Worm (Caenorhabditis elegans) whole organism, L4 larva: ENCODE results near the gene C04E12.5.
A peak's percentile ranks its signal among the peaks of the same experiment; 100 is the strongest.

ENCODE experiments used
- D1046.2 ChIP-seq: fragments of 200-800 bp; sonication (Bioruptor generic); IDR thresholded peaks from 2 replicates; pipeline ENCODE4 v1.3.6; 2022; ENCODE audit warnings: missing genetic modification characterization, missing compliant biosample characterization
- F37D6.2 ChIP-seq: sonication (generic microtip); optimal IDR thresholded peaks from 2 replicates; lab custom pipeline; 2016; ENCODE audit warnings: mild to moderate bottlenecking, missing genetic modification characterization, missing compliant biosample characterization
- T20F7.1 ChIP-seq: fragments of 200-800 bp; sonication (Bioruptor generic); optimal IDR thresholded peaks from 2 replicates; lab custom pipeline; 2018; ENCODE audit warnings: mild to moderate bottlenecking, missing genetic modification characterization, missing compliant biosample characterization
- Y48G9A.11 ChIP-seq: fragments of 200-800 bp; sonication (Bioruptor generic); IDR thresholded peaks from 2 replicates; pipeline ENCODE4 v1.3.6; 2022; ENCODE audit warnings: missing genetic modification reagents, missing genetic modification characterization, missing compliant biosample characterization
- Y5F2A.4 ChIP-seq: fragments of 200-800 bp; sonication (Bioruptor generic); optimal IDR thresholded peaks from 2 replicates; lab custom pipeline; 2018; ENCODE audit warnings: mild to moderate bottlenecking, missing genetic modification characterization, missing compliant biosample characterization
- ZK337.2 ChIP-seq: fragments of 200-800 bp; sonication (Bioruptor generic); IDR thresholded peaks from 2 replicates; pipeline ENCODE4 v1.3.6; 2022; ENCODE audit warnings: missing genetic modification reagents, missing genetic modification characterization, missing compliant biosample characterization
- aly-2 ChIP-seq: sonication (generic microtip); optimal IDR thresholded peaks from 2 replicates; lab custom pipeline; 2018; ENCODE audit warnings: missing biosample characterization, missing genetic modification characterization
- ceh-82 ChIP-seq: sonication (generic microtip); optimal IDR thresholded peaks from 2 replicates; lab custom pipeline; 2017; ENCODE audit warnings: missing biosample characterization, missing genetic modification characterization
- ces-1 ChIP-seq: fragments of 150-350 bp; sonication (generic microtip); optimal IDR thresholded peaks from 4 replicates; lab custom pipeline; 2014; ENCODE audit warnings: missing biosample characterization, missing genetic modification reagents, missing genetic modification characterization
- daf-16 ChIP-seq, 3 experiments: sonication (generic microtip); optimal IDR thresholded peaks; 2 replicates each; lab custom pipeline; 2016 to 2017; ENCODE audit warnings: missing genetic modification characterization in 3 of 3, missing genetic modification reagents in 3 of 3, mild to moderate bottlenecking in 2 of 3, missing compliant biosample characterization in 2 of 3, missing biosample characterization in 1 of 3, moderate library complexity in 1 of 3
- daf-19 ChIP-seq: fragments of 200-800 bp; sonication (Bioruptor generic); conservative IDR thresholded peaks from 2 replicates; pipeline ENCODE4 v1.3.6; 2022; ENCODE audit warnings: missing genetic modification characterization, missing compliant biosample characterization
- daf-8 ChIP-seq: fragments of 200-800 bp; sonication (Bioruptor generic); IDR thresholded peaks from 2 replicates; pipeline ENCODE4 v1.3.6; 2022; ENCODE audit warnings: missing genetic modification characterization, missing compliant biosample characterization
- dmd-6 ChIP-seq: fragments of 200-800 bp; sonication (Bioruptor generic); IDR thresholded peaks from 2 replicates; pipeline ENCODE4 v1.3.6; 2022; ENCODE audit warnings: missing genetic modification reagents, missing genetic modification characterization, missing compliant biosample characterization
- dmd-8 ChIP-seq: fragments of 200-800 bp; sonication (Bioruptor generic); IDR thresholded peaks from 2 replicates; pipeline ENCODE4 v1.3.6; 2022; ENCODE audit warnings: missing genetic modification characterization, missing compliant biosample characterization
- dmd-9 ChIP-seq: fragments of 200-800 bp; sonication (Bioruptor generic); IDR thresholded peaks from 2 replicates; pipeline ENCODE4 v1.3.6; 2022; ENCODE audit warnings: missing genetic modification reagents, missing genetic modification characterization, missing compliant biosample characterization
- duxl-1 ChIP-seq: sonication (generic microtip); optimal IDR thresholded peaks from 2 replicates; lab custom pipeline; 2016; ENCODE audit warnings: mild to moderate bottlenecking, missing genetic modification characterization, moderate library complexity, missing compliant biosample characterization; ENCODE audit not compliant: poor library complexity
- egl-27 ChIP-seq: sonication (generic microtip); optimal IDR thresholded peaks from 3 replicates; lab custom pipeline; 2017; ENCODE audit warnings: missing biosample characterization, missing genetic modification reagents, missing genetic modification characterization
- fkh-10 ChIP-seq: fragments of 150-350 bp; optimal IDR thresholded peaks from 2 replicates; lab custom pipeline; 2014; ENCODE audit warnings: missing biosample characterization, missing genetic modification reagents, missing genetic modification characterization
- gei-8 ChIP-seq: fragments of 200-800 bp; sonication (Bioruptor generic); optimal IDR thresholded peaks from 2 replicates; lab custom pipeline; 2018; ENCODE audit warnings: mild to moderate bottlenecking, missing genetic modification characterization, missing compliant biosample characterization
- hlh-11 ChIP-seq: fragments of 200-800 bp; sonication (Bioruptor generic); optimal IDR thresholded peaks from 2 replicates; lab custom pipeline; 2018; ENCODE audit warnings: mild to moderate bottlenecking, missing genetic modification characterization, missing compliant biosample characterization
- hlh-30 ChIP-seq: sonication (generic microtip); optimal IDR thresholded peaks from 2 replicates; lab custom pipeline; 2017; ENCODE audit warnings: antibody characterized with exemption, mild to moderate bottlenecking, missing genetic modification characterization, missing compliant biosample characterization; ENCODE audit not compliant: insufficient read depth
- hmg-1.1 ChIP-seq: fragments of 200-800 bp; sonication (Bioruptor generic); IDR thresholded peaks from 2 replicates; pipeline ENCODE4 v1.3.6; 2022; ENCODE audit warnings: missing genetic modification reagents, missing genetic modification characterization, missing compliant biosample characterization
- jun-1 ChIP-seq: fragments of 150-350 bp; optimal IDR thresholded peaks from 2 replicates; lab custom pipeline; 2014; ENCODE audit warnings: missing biosample characterization, missing genetic modification reagents, missing genetic modification characterization
- lim-7 ChIP-seq: fragments of 200-800 bp; sonication (Bioruptor generic); IDR thresholded peaks from 2 replicates; pipeline ENCODE4 v1.3.6; 2022; ENCODE audit warnings: missing genetic modification characterization, missing compliant biosample characterization
- lin-1 ChIP-seq: fragments of 200-800 bp; sonication (Bioruptor generic); IDR thresholded peaks from 2 replicates; pipeline ENCODE4 v1.3.6; 2022; ENCODE audit warnings: missing genetic modification reagents, missing genetic modification characterization, missing compliant biosample characterization
- lin-29 ChIP-seq: fragments of 200-800 bp; sonication (Bioruptor generic); IDR thresholded peaks from 2 replicates; pipeline ENCODE4 v1.3.6; 2022; ENCODE audit warnings: missing genetic modification reagents, missing genetic modification characterization, missing compliant biosample characterization
- lsy-2 ChIP-seq, 2 experiments: fragments of 150-350 bp in 1 of 2; sonication (generic microtip) in 1 of 2; optimal IDR thresholded peaks; 2 replicates each; lab custom pipeline; 2014 to 2017; ENCODE audit warnings: missing biosample characterization in 2 of 2, missing genetic modification characterization in 2 of 2
- madf-9 ChIP-seq: fragments of 200-800 bp; sonication (Bioruptor generic); conservative IDR thresholded peaks from 2 replicates; pipeline ENCODE4 v1.3.6; 2022; ENCODE audit warnings: missing genetic modification reagents, missing genetic modification characterization, missing compliant biosample characterization
- mdl-1 ChIP-seq, 2 experiments: fragments of 150-350 bp in 1 of 2; sonication (generic microtip) in 1 of 2; optimal IDR thresholded peaks; 2 replicates each; lab custom pipeline; 2014 to 2017; ENCODE audit warnings: missing biosample characterization in 2 of 2, missing genetic modification characterization in 2 of 2
- mes-2 ChIP-seq: sonication (generic microtip); optimal IDR thresholded peaks from 2 replicates; lab custom pipeline; 2016; ENCODE audit warnings: missing genotype, mild to moderate bottlenecking, missing genetic modification characterization, missing compliant biosample characterization; ENCODE audit not compliant: poor library complexity, severe bottlenecking
- mxl-2 ChIP-seq: fragments of 200-800 bp; sonication (Bioruptor generic); conservative IDR thresholded peaks from 2 replicates; pipeline ENCODE4 v1.3.6; 2022; ENCODE audit warnings: missing genetic modification reagents, missing genetic modification characterization, missing compliant biosample characterization
- mxl-3 ChIP-seq: fragments of 200-800 bp; sonication (Bioruptor generic); optimal IDR thresholded peaks from 2 replicates; lab custom pipeline; 2018; ENCODE audit warnings: mild to moderate bottlenecking, missing genetic modification characterization, missing compliant biosample characterization
- nhr-10 ChIP-seq: fragments of 150-350 bp; optimal IDR thresholded peaks from 2 replicates; lab custom pipeline; 2014; ENCODE audit warnings: missing biosample characterization, missing genetic modification characterization
- nhr-102 ChIP-seq: sonication (generic microtip); optimal IDR thresholded peaks from 2 replicates; lab custom pipeline; 2016; ENCODE audit warnings: mild to moderate bottlenecking, missing genetic modification characterization, moderate library complexity, missing compliant biosample characterization
- nhr-11 ChIP-seq: fragments of 150-350 bp; optimal IDR thresholded peaks from 2 replicates; lab custom pipeline; 2014; ENCODE audit warnings: missing biosample characterization, missing genetic modification characterization
- nhr-25 ChIP-seq: sonication (generic microtip); optimal IDR thresholded peaks from 2 replicates; lab custom pipeline; 2017; ENCODE audit warnings: missing genetic modification characterization, mild to moderate bottlenecking, missing compliant biosample characterization, antibody characterized with exemption, moderate library complexity, borderline replicate concordance; ENCODE audit not compliant: insufficient read depth
- nhr-28 ChIP-seq: fragments of 150-350 bp; optimal IDR thresholded peaks from 2 replicates; lab custom pipeline; 2014; ENCODE audit warnings: missing biosample characterization, missing genetic modification characterization
- nhr-41 ChIP-seq: fragments of 200-800 bp; sonication (Bioruptor generic); IDR thresholded peaks from 2 replicates; pipeline ENCODE4 v1.3.6; 2022; ENCODE audit warnings: missing genetic modification reagents, missing genetic modification characterization, missing compliant biosample characterization
- nhr-48 ChIP-seq: sonication (generic microtip); optimal IDR thresholded peaks from 2 replicates; lab custom pipeline; 2016; ENCODE audit warnings: mild to moderate bottlenecking, missing genetic modification characterization, missing compliant biosample characterization
- nhr-77 ChIP-seq: fragments of 150-350 bp; optimal IDR thresholded peaks from 2 replicates; lab custom pipeline; 2014; ENCODE audit warnings: missing biosample characterization, missing genetic modification characterization
- pha-4 ChIP-seq, 2 experiments: fragments of 150-350 bp in 1 of 2; fragments of 200-800 bp in 1 of 2; sonication (Bioruptor generic) in 1 of 2; IDR thresholded peaks in 1 of 2; optimal IDR thresholded peaks in 1 of 2; 2 replicates each; pipeline versions ENCODE4 v1.3.6 to Lab custom; 2014 to 2022; ENCODE audit warnings: missing genetic modification characterization in 2 of 2, missing genetic modification reagents in 2 of 2, missing biosample characterization in 1 of 2, missing compliant biosample characterization in 1 of 2
- php-3 ChIP-seq: fragments of 200-800 bp; sonication (Bioruptor generic); IDR thresholded peaks from 2 replicates; pipeline ENCODE4 v1.3.6; 2022; ENCODE audit warnings: missing genetic modification reagents, missing genetic modification characterization, missing compliant biosample characterization
- pqm-1 ChIP-seq: sonication (generic microtip); optimal IDR thresholded peaks from 2 replicates; lab custom pipeline; 2017; ENCODE audit warnings: missing biosample characterization, missing genetic modification characterization
- set-16 ChIP-seq: fragments of 200-800 bp; sonication (Bioruptor generic); IDR thresholded peaks from 2 replicates; pipeline ENCODE4 v1.3.6; 2022; ENCODE audit warnings: missing genetic modification reagents, missing genetic modification characterization, missing compliant biosample characterization
- snpc-1.2 ChIP-seq: fragments of 200-800 bp; sonication (Bioruptor generic); IDR thresholded peaks from 2 replicates; pipeline ENCODE4 v1.3.6; 2022; ENCODE audit warnings: missing genetic modification reagents, missing genetic modification characterization, missing compliant biosample characterization
- unc-130 ChIP-seq: sonication (generic microtip); optimal IDR thresholded peaks from 2 replicates; lab custom pipeline; 2016; ENCODE audit warnings: missing genetic modification reagents, missing genetic modification characterization, missing compliant biosample characterization
- vab-7 ChIP-seq: fragments of 200-800 bp; sonication (Bioruptor generic); IDR thresholded peaks from 2 replicates; pipeline ENCODE4 v1.3.6; 2022; ENCODE audit warnings: missing genetic modification reagents, missing genetic modification characterization, missing compliant biosample characterization
- ztf-7 ChIP-seq: fragments of 150-350 bp; optimal IDR thresholded peaks from 2 replicates; lab custom pipeline; 2014; ENCODE audit warnings: missing biosample characterization, missing genetic modification characterization

C04E12.5 gene

DNA sequence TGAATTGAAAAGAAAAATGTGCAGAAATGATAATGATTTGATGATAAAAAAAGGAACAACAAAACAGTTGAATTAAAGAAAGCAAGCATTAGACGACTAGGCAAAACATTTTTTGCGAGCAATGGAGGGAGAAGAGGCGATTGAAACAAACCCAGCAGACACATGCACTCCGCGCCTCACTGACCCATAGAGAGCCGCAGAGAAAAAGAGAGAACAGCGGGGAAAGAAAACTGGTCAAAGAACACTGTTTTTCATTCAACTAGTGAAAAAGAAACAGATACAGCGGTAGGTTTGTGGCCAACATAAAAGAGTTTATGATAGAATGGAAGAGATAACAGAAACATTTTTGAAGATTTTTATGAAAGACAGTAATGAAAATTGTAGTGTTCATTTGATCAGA is 29.9 kb downstream of the C04E12.5 start:
- peak; percentile 59 for TF ChIP-seq mxl-3 (GFP tag; lab: Kevin White, UChicago)
- TF ChIP-seq nhr-77 (tag; lab: Kevin White, UChicago), result peak; percentile 54
- TF ChIP-seq dmd-6 (GFP tag; lab: Robert Waterston, UW), result peak; percentile 81
- no peak for TF ChIP-seq nhr-41 (GFP tag; lab: Robert Waterston, UW)
- TF ChIP-seq daf-16 (GFP tag; optimal IDR thresholded peaks at IDR 0.05; lab: Kevin White, UChicago), result peak in 1 of 2 experiments; percentile 36
- TF ChIP-seq daf-16 (tag; optimal IDR thresholded peaks at IDR 0.05; lab: Kevin White, UChicago), result peak; percentile 63
- peak; percentile 25; the same call in 1 of the 2 replicates for TF ChIP-seq lin-1 (GFP tag; lab: Robert Waterston, UW)
- no peak for TF ChIP-seq unc-130 (GFP tag; lab: Kevin White, UChicago)
- peak; percentile 42; the same call in 1 of the 2 replicates for TF ChIP-seq hmg-1.1
- peak; percentile 57 for TF ChIP-seq hlh-30 (tag; lab: Kevin White, UChicago)
- no peak for TF ChIP-seq vab-7 (GFP tag; lab: Robert Waterston, UW)
- peak; percentile 21 for TF ChIP-seq duxl-1
- 0 out of 2 replicates have a peak, but pooled peaks have one; percentile 42 for TF ChIP-seq php-3
- peak; percentile 82 for TF ChIP-seq hlh-11
- TF ChIP-seq nhr-28 (tag; lab: Kevin White, UChicago), result peak; percentile 90
- TF ChIP-seq madf-9 (GFP tag; lab: Robert Waterston, UW), result no peak
- TF ChIP-seq mes-2 (tag; lab: Kevin White, UChicago), result peak; percentile 40
- TF ChIP-seq mdl-1 (tag; optimal IDR thresholded peaks at IDR 0.05; lab: Kevin White, UChicago), result peak; percentile 62 to 73
- no peak for TF ChIP-seq aly-2 (tag; lab: Kevin White, UChicago)
- peak; percentile 1 for TF ChIP-seq pqm-1 (tag; lab: Kevin White, UChicago)
- no peak for TF ChIP-seq snpc-1.2 (GFP tag; lab: Robert Waterston, UW)
- no peak for TF ChIP-seq pha-4 (GFP tag; IDR thresholded peaks at IDR 0.05; lab: Robert Waterston, UW)
- TF ChIP-seq pha-4 (tag; optimal IDR thresholded peaks at IDR 0.05; lab: Kevin White, UChicago), result peak; percentile 40
- TF ChIP-seq F37D6.2 (tag; lab: Kevin White, UChicago), result no peak
- TF ChIP-seq nhr-48, result peak; percentile 82
- no peak for TF ChIP-seq lsy-2 (tag; optimal IDR thresholded peaks at IDR 0.05; lab: Kevin White, UChicago)

DNA sequence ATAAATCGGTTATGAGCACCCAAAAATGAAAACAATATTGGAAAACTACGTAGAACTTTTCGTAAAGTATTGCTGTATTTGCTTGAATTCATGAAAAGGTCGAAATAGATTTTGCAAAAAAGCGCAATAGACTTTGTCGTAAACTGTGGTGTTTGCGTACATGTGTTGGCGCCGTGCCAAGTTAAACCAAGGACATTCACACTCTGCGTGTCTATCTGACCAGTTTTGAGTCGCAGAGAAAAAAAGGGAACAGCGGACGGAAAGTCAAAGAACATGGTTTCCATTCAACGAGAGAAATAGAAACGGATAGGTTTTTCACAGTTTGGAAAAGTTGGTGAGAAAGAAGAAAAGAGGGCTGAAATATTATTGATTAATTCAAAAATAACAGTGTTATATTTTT is 32.6 kb downstream of the C04E12.5 start:
- TF ChIP-seq ZK337.2 (GFP tag; lab: Robert Waterston, UW) (no peak), D1046.2 (GFP tag; lab: Robert Waterston, UW) (no peak), nhr-102 (no peak), Y5F2A.4 (GFP tag; lab: Kevin White, UChicago) (no peak), daf-8 (GFP tag; lab: Robert Waterston, UW) (no peak), nhr-11 (peak; percentile 83), nhr-10 (tag; lab: Kevin White, UChicago) (peak; percentile 12), snpc-1.2 (GFP tag; lab: Robert Waterston, UW) (no peak), gei-8 (GFP tag; lab: Kevin White, UChicago) (no peak), dmd-8 (GFP tag; lab: Robert Waterston, UW) (no peak), nhr-25 (tag; lab: Kevin White, UChicago) (peak; percentile 91), Y48G9A.11 (no peak), set-16 (GFP tag; lab: Robert Waterston, UW) (no peak), lin-29 (GFP tag; lab: Robert Waterston, UW) (no peak), ceh-82 (tag; lab: Kevin White, UChicago) (no peak), ztf-7 (tag; lab: Kevin White, UChicago) (no peak), daf-19 (no peak), madf-9 (GFP tag; lab: Robert Waterston, UW) (0 out of 2 replicates have a peak, but pooled peaks have one; percentile 30), jun-1 (tag; lab: Kevin White, UChicago) (peak; percentile 45), aly-2 (tag; lab: Kevin White, UChicago) (no peak), T20F7.1 (GFP tag; lab: Kevin White, UChicago) (no peak), mxl-2 (GFP tag; lab: Robert Waterston, UW) (no peak; the same call in 1 of the 2 replicates), lin-1 (GFP tag; lab: Robert Waterston, UW) (no peak), fkh-10 (GFP tag; lab: Kevin White, UChicago) (peak; percentile 12), egl-27 (tag; lab: Kevin White, UChicago) (no peak), lim-7 (no peak), dmd-9 (GFP tag; lab: Robert Waterston, UW) (no peak; the same call in 1 of the 2 replicates), ces-1 (GFP tag; lab: Kevin White, UChicago) (no peak)
